Worm (Caenorhabditis elegans) whole organism, L4/young adult: ENCODE data around the gene B0244.9.
A peak's percentile ranks its signal among the peaks of the same experiment; 100 is the strongest.

Experiments used
- W03F9.2 ChIP-seq: fragments of 150-350 bp; optimal IDR thresholded peaks from 2 replicates; lab custom pipeline; 2014; ENCODE audit warnings: missing biosample characterization, missing genetic modification characterization
- dao-5 ChIP-seq: sonication (generic microtip); optimal IDR thresholded peaks from 2 replicates; lab custom pipeline; 2016; ENCODE audit warnings: missing genotype, missing genetic modification characterization, moderate library complexity, missing compliant biosample characterization
- him-1 ChIP-seq: sonication (generic microtip); optimal IDR thresholded peaks from 2 replicates; lab custom pipeline; 2016; ENCODE audit warnings: missing genotype, missing genetic modification reagents, missing genetic modification characterization, missing compliant biosample characterization

B0244.9 gene

DNA sequence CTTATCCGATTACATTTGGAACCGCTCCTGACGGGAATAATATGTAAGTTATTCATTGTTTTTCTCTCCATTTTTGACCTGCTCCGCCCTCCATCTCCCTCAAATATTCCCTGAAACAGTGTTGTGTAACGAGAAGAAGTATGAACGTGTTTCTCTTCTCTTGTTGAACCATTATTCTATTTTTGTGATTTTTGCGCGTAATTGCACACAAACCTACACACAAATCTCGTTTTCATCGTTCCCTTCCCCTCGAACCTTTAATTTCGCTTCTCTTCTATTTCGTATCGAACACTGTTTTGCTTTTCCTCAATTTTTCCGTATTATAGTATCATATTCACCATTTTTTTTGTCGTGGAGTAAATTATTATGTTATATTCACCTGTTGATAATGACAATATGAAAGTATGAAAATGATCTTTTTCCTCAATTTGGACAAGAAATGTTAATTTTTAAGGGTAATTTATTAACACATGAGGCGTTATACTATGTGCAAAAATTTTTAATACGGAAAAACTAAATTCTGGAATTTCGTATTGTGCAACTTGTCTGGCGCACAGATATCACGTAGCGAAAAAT lies 13.6 kb downstream of the B0244.9 start:
- TF ChIP-seq dao-5, result no peak
- no peak for TF ChIP-seq W03F9.2 (tag; lab: Kevin White, UChicago)
- TF ChIP-seq him-1 (tag; lab: Kevin White, UChicago), result no peak

- TF ChIP-seq dao-5 (no peak), W03F9.2 (tag; lab: Kevin White, UChicago) (peak; percentile 1), him-1 (tag; lab: Kevin White, UChicago) (peak; percentile 25)
Observed at ce11 chrIII:5715467-5715866, 15.4 kb downstream of the B0244.9 start.

DNA sequence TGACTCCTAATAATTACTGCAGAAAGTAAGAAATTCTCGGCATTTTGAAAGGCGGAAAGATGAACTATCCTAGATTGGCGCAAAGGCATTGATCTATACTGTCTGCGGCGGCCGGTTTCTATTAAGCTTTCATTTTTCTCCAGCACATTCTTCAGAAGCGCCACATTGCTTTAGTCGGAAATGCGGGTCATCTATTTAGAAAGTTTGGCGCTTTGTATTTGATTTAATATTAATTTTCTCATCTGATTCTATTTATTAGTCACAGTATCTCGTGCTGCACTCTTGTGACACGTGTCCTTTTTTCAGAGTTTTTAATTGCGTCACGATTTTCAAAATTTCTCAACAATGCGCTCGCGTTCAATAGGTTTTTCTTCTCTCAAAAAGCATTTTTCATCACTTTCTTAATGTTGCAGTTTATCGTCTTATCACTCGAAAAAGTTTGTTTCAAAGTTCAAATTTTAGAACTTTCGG lies 15.8 kb downstream of the B0244.9 start:
- no peak for TF ChIP-seq W03F9.2 (tag; lab: Kevin White, UChicago)
- no peak for TF ChIP-seq him-1 (tag; lab: Kevin White, UChicago)

- TF ChIP-seq dao-5 (no peak), W03F9.2 (tag; lab: Kevin White, UChicago) (no peak), him-1 (tag; lab: Kevin White, UChicago) (no peak)
Observed at ce11 chrIII:5714230-5714983, 16.4 kb downstream of the B0244.9 start, which contains the start of gene arf-1. Gene arf-1, plus strand, starts transcription at chrIII:5714886.

- no peak for TF ChIP-seq dao-5
Observed at ce11 chrIII:5711881-5712643, 18.8 kb downstream of the B0244.9 start.

- TF ChIP-seq W03F9.2 (tag; lab: Kevin White, UChicago) (no peak), dao-5 (no peak), him-1 (tag; lab: Kevin White, UChicago) (no peak)
Observed at ce11 chrIII:5711242-5711641, 19.6 kb downstream of the B0244.9 start, which contains the start of gene rbm-26. Gene rbm-26, plus strand, starts transcription at chrIII:5711542.

DNA sequence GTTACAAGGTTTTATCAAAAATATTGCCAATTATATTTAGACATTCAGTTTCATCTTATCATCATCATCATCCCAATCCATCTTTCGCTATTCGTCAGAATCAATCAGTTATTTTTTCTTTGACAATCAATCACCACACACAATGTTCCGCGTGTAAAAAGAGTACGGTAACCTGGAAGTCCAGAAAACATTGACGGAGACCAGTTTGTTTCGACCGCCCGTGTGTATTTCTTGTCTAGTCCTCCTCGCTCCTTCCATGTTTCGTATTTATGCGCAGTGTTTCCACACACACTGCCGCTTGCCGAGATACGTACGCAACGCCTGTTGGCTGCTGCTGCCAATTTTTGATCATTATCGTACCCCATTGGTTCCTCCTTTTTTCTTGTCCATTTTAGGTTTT lies 20.2 kb downstream of the B0244.9 start:
- TF ChIP-seq him-1 (tag; lab: Kevin White, UChicago), result no peak
- TF ChIP-seq W03F9.2 (tag; lab: Kevin White, UChicago), result no peak
- TF ChIP-seq dao-5, result no peak

ce11 chrIII:5710045-5710444 lies 20.8 kb downstream of the B0244.9 start, which contains the start of gene B0336.12:
Gene B0336.12, minus strand, starts transcription at chrIII:5710145.
- TF ChIP-seq him-1 (tag; lab: Kevin White, UChicago), result no peak

DNA sequence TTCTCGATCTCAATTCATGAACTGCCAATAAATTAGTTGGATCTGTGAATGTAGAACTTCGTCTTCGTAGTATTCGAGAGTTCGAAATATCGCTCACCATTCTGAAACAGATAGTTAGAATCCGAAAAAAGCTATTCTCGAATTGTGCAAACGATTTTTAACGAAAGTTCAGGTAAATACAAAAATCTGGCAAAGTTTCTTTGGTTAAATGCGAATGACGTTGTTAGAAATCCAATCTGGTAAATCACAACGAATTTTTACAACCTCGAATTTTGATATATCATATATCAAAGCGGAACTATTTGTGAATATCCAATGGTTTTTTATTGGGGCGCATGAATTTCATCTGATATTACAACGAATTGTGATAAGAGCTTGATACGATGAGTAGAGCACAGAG lies 21.6 kb downstream of the B0244.9 start, which contains the start of gene hpo-28:
Gene hpo-28 (minus strand): TSS at position 101 of the 400 bp plus-strand sequence.
- no peak for TF ChIP-seq W03F9.2 (tag; lab: Kevin White, UChicago)
- no peak for TF ChIP-seq him-1 (tag; lab: Kevin White, UChicago)
- no peak for TF ChIP-seq dao-5

DNA sequence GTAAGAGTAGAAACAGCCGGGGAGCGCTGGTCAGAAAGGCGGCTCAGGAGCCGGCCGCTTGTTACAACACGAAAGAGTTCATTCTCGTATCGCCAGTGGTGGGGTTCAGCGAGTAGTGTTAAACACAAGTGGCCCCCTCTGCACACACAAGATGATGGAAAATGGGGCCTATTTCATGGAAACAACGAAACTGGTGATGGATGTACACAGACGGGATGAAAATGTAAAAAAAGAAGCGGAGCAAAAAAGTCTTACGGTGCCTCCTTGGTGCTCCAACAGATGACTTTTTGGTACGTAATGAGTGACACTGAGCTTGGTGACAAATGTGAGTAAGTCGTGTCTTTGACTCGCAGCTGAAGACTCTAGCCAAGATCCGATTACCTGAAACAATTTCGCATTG lies 22.8 kb downstream of the B0244.9 start:
- TF ChIP-seq W03F9.2 (tag; lab: Kevin White, UChicago), result no peak
- TF ChIP-seq him-1 (tag; lab: Kevin White, UChicago), result no peak
- no peak for TF ChIP-seq dao-5

- no peak for TF ChIP-seq W03F9.2 (tag; lab: Kevin White, UChicago)
- no peak for TF ChIP-seq him-1 (tag; lab: Kevin White, UChicago)
- no peak for TF ChIP-seq dao-5
Observed at ce11 chrIII:5707546-5707945, 23.3 kb downstream of the B0244.9 start.

DNA sequence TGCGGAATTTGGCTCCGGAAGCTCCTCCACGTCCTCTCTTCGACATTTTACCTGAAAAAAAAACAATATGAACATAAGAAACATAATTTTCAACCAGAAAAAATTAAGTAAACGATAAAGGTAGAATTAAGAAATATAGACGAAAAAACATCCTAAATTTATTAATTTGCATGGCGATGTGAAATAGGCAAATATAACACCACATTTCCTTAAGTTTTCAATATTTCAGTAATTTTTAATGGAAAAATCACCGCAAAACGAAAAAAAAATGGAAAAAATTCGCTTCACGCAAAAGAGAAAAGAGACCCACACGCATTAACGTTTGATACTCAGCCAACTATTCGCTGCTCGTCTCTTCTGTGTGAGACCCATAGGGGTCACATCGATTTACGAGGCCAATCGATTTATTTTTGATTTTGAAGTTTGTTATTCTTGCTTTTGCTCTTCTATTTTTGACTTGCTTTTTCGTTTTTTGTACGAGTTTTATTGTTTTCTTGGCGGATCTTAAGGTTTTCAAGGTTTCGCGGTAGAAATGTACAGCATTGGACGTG lies 24.7 kb downstream of the B0244.9 start, which contains the start of gene rpl-23:
Gene rpl-23 (minus strand): TSS at position 51 of the 551 bp plus-strand sequence.
- TF ChIP-seq W03F9.2 (tag; lab: Kevin White, UChicago) (peak; percentile 94), him-1 (tag; lab: Kevin White, UChicago) (peak; percentile 52), dao-5 (no peak)

DNA sequence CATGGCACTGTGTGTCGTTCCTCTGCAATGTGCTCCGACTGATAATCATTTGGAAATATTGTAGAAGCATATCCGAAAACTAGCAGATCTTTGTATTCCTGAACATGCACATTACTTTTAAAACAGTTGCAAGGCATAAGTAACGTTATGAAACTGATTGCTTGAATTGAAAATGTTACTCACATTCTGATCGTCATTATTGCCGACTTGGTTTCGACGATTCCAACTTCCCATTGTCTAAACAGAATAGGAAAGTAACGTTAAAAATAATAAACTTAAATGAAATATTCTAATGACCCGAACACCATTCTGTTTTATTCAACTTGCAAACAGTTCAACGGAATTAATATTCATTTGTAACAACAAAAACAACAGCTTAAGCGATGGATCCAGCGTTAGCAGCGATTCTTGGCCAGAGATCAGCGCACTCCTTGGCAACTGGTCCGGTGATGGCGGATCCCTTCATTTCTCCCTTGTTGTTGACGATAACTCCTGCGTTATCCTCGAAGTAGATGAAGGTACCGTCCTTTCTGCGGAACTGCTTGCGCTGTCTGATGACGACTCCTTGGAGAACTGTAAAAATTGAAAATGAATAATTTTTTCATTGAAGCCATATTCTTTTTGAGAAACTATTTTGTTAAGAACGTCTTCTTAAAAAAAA lies 25.5 kb downstream of the B0244.9 start, which contains the start of gene swp-1:
Gene swp-1 (minus strand): TSS at position 298 of the 661 bp plus-strand sequence.
- TF ChIP-seq him-1 (tag; lab: Kevin White, UChicago) (no peak), W03F9.2 (tag; lab: Kevin White, UChicago) (no peak), dao-5 (no peak)
